Worm (Caenorhabditis elegans) whole organism, young adult: ENCODE results near the gene alfa-1.

Source experiments
- F22D6.2 ChIP-seq: sonication (generic microtip); optimal IDR thresholded peaks from 2 replicates; lab custom pipeline; 2016; ENCODE audit warnings: mild to moderate bottlenecking, missing genetic modification characterization, missing compliant biosample characterization
- F57A8.1 ChIP-seq: fragments of 200-800 bp; sonication (Bioruptor generic); optimal IDR thresholded peaks from 2 replicates; lab custom pipeline; 2018; ENCODE audit warnings: mild to moderate bottlenecking, missing genetic modification characterization, moderate library complexity, missing compliant biosample characterization
- cebp-2 ChIP-seq: fragments of 200-800 bp; sonication (Bioruptor generic); IDR thresholded peaks from 2 replicates; pipeline ENCODE4 v1.3.6; 2022; ENCODE audit warnings: missing genetic modification characterization, missing compliant biosample characterization
- dpl-1 ChIP-seq: fragments of 150-350 bp; optimal IDR thresholded peaks from 2 replicates; lab custom pipeline; 2014; ENCODE audit warnings: missing biosample characterization, missing genetic modification reagents, missing genetic modification characterization
- ets-4 ChIP-seq: fragments of 200-800 bp; sonication (Bioruptor generic); optimal IDR thresholded peaks from 2 replicates; lab custom pipeline; 2018; ENCODE audit warnings: mild to moderate bottlenecking, missing genetic modification characterization, missing compliant biosample characterization
- lin-35 ChIP-seq, 3 experiments: fragments of 150-350 bp in 2 of 3; sonication (generic microtip) in 1 of 3; optimal IDR thresholded peaks; 2 replicates each; lab custom pipeline; 2014 to 2018; ENCODE audit warnings: missing biosample characterization in 3 of 3, missing genetic modification characterization in 3 of 3, missing genetic modification reagents in 3 of 3
- lsy-27 ChIP-seq: sonication (generic microtip); optimal IDR thresholded peaks from 2 replicates; lab custom pipeline; 2017; ENCODE audit warnings: missing genetic modification characterization, mild to moderate bottlenecking, missing compliant biosample characterization, antibody characterized with exemption, missing genotype, borderline replicate concordance; ENCODE audit not compliant: insufficient read depth
- nhr-120 ChIP-seq: fragments of 200-800 bp; sonication (Bioruptor generic); IDR thresholded peaks from 2 replicates; pipeline ENCODE4 v1.3.6; 2022; ENCODE audit warnings: missing genetic modification characterization, missing compliant biosample characterization
- nhr-90 ChIP-seq: sonication (generic microtip); optimal IDR thresholded peaks from 2 replicates; lab custom pipeline; 2016; ENCODE audit warnings: missing genotype, mild to moderate bottlenecking, missing genetic modification characterization, missing compliant biosample characterization
- pha-4 ChIP-seq: fragments of 150-350 bp; sonication (generic microtip); optimal IDR thresholded peaks from 2 replicates; lab custom pipeline; 2014; ENCODE audit warnings: missing biosample characterization, missing genetic modification reagents, missing genetic modification characterization
- tbx-9 ChIP-seq: sonication (generic microtip); optimal IDR thresholded peaks from 2 replicates; lab custom pipeline; 2016; ENCODE audit warnings: borderline replicate concordance, missing genetic modification characterization, inconsistent platforms, missing compliant biosample characterization
- ztf-26 ChIP-seq: sonication (generic microtip); optimal IDR thresholded peaks from 2 replicates; lab custom pipeline; 2017; ENCODE audit warnings: missing genetic modification characterization, missing compliant biosample characterization
- ztf-6 ChIP-seq: fragments of 200-800 bp; sonication (Bioruptor generic); IDR thresholded peaks from 2 replicates; pipeline ENCODE4 v1.3.6; 2022; ENCODE audit warnings: missing genetic modification reagents, missing genetic modification characterization, missing compliant biosample characterization

DNA sequence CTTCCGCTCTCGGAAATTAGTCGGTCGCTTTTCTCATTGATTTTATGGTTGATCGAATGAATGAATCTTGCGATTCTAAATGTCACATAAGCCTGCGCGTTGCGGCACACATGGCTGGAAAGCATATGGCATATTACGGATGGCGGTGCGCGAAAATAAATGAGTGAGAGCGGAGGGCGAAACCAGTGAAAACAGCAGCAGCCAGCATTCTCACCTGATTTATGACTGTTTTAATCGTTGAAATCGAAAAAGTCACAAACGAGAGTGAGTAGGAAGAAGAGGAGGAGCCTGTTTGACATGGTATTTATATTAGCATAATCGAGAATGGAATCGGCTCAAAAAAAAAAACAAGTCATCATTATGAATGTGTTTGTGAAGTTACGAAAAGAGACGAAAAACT lies 38.0 kb downstream of the alfa-1 start:
- TF ChIP-seq nhr-120 (GFP tag; lab: Robert Waterston, UW) (no peak), tbx-9 (tag; lab: Kevin White, UChicago) (no peak), dpl-1 (GFP tag; lab: Kevin White, UChicago) (no peak), lsy-27 (tag; lab: Kevin White, UChicago) (no peak), F22D6.2 (no peak), cebp-2 (GFP tag; lab: Robert Waterston, UW) (no peak), lin-35 (GFP tag; optimal IDR thresholded peaks at IDR 0.05; lab: Kevin White, UChicago) (no peak), F57A8.1 (GFP tag; lab: Kevin White, UChicago) (no peak), ets-4 (GFP tag; lab: Kevin White, UChicago) (no peak), nhr-90 (tag; lab: Kevin White, UChicago) (no peak), ztf-26 (tag; lab: Kevin White, UChicago) (no peak), ztf-6 (GFP tag; lab: Robert Waterston, UW) (no peak), pha-4 (no peak)
